Worm (Caenorhabditis elegans): Measurements from ENCODE around the gene C13G5.2.

C13G5.2 gene

ce11 chrIII:8605532-8605931, 12.7 kb downstream of the C13G5.2 start, which contains the start of gene C06E1.1:
Gene C06E1.1 (plus strand): TSS chrIII:8605832.
- TF ChIP-seq D2030.7 (GFP tag; IDR thresholded peaks at IDR 0.05) (no peak), nfyb-1 (GFP tag; IDR thresholded peaks at IDR 0.05) (no peak), nfya-2 (GFP tag; IDR thresholded peaks at IDR 0.05) (no peak), F57A8.1 (GFP tag; optimal IDR thresholded peaks at IDR 0.05) (no peak)

- TF ChIP-seq snpc-3.4 (tag; optimal IDR thresholded peaks at IDR 0.05): no peak
- no peak for TF ChIP-seq hmg-20 (GFP tag; IDR thresholded peaks at IDR 0.05)
- TF ChIP-seq repo-1 (tag; optimal IDR thresholded peaks at IDR 0.05): no peak
- TF ChIP-seq F49E8.2 (tag; optimal IDR thresholded peaks at IDR 0.05; ENCODE audit: insufficient read depth): no peak
- no peak for TF ChIP-seq attf-6 (GFP tag; IDR thresholded peaks at IDR 0.05)
- no peak for TF ChIP-seq ceh-58 (GFP tag; IDR thresholded peaks at IDR 0.05)
- TF ChIP-seq nhr-80 (tag; optimal IDR thresholded peaks at IDR 0.05): no peak
- TF ChIP-seq akir-1 (GFP tag; optimal IDR thresholded peaks at IDR 0.05): no peak
- TF ChIP-seq gei-17 (GFP tag; optimal IDR thresholded peaks at IDR 0.05): no peak
- no peak for TF ChIP-seq lsy-27 (tag; optimal IDR thresholded peaks at IDR 0.05; ENCODE audit: borderline replicate concordance, insufficient read depth)
- no peak for TF ChIP-seq attf-5 (GFP tag; optimal IDR thresholded peaks at IDR 0.05)
- no peak for TF ChIP-seq egl-18 (GFP tag; IDR thresholded peaks at IDR 0.05)
- no peak for TF ChIP-seq madf-8 (GFP tag; conservative IDR thresholded peaks at IDR 0.05)
- no peak for TF ChIP-seq sptf-2 (GFP tag; optimal IDR thresholded peaks at IDR 0.05)
- TF ChIP-seq K11D2.4 (GFP tag; IDR thresholded peaks at IDR 0.05): no peak
- TF ChIP-seq Y79H2A.3 (GFP tag; conservative IDR thresholded peaks at IDR 0.05): no peak
Measured at ce11 chrIII:8602148-8602547, 16.1 kb downstream of the C13G5.2 start.

DNA sequence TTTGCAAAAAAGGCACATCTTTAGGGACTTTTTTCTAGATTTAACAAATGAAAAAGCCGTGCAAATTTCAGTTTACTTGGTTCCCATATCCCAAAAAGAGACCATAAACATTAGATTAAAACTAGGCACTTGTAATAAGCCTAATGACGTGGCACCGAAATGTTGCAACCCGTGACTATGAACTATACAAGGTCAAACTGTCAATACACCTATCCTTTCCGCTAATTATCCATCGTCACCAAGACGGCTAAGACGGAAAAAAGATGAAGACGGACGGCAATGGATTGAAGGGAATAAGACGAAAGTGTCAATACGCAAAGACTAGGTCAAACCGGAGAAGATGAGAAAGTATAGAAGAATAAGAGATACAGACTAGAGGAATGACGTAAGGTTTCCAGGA, 19.3 kb downstream of the C13G5.2 start:
- no peak for TF ChIP-seq pbrm-1 (GFP tag; IDR thresholded peaks at IDR 0.05)
- TF ChIP-seq ztf-25 (GFP tag; IDR thresholded peaks at IDR 0.05): no peak
- TF ChIP-seq die-1 (tag; optimal IDR thresholded peaks at IDR 0.05): no peak
- TF ChIP-seq T26A5.8 (tag; optimal IDR thresholded peaks at IDR 0.05): no peak
- TF ChIP-seq hsf-1 (GFP tag; IDR thresholded peaks at IDR 0.05): no peak
- TF ChIP-seq F55B11.4 (tag; optimal IDR thresholded peaks at IDR 0.05; ENCODE audit: borderline replicate concordance, insufficient read depth): no peak
- no peak for TF ChIP-seq snpc-1.3 (tag; optimal IDR thresholded peaks at IDR 0.05; ENCODE audit: insufficient read depth)
- TF ChIP-seq ceh-79 (tag; optimal IDR thresholded peaks at IDR 0.05): no peak
- no peak for TF ChIP-seq F49E8.2 (tag; optimal IDR thresholded peaks at IDR 0.05; ENCODE audit: insufficient read depth)
- no peak for TF ChIP-seq sptf-2 (GFP tag; optimal IDR thresholded peaks at IDR 0.05)
- no peak for TF ChIP-seq tlf-1 (GFP tag; optimal IDR thresholded peaks at IDR 0.05)
- no peak for TF ChIP-seq lin-40 (tag; optimal IDR thresholded peaks at IDR 0.05)
- no peak for TF ChIP-seq F37B4.10 (GFP tag; IDR thresholded peaks at IDR 0.05)
- no peak for TF ChIP-seq rec-8 (tag; optimal IDR thresholded peaks at IDR 0.05)
- TF ChIP-seq snpc-4 (GFP tag; optimal IDR thresholded peaks at IDR 0.05): no peak
- no peak for TF ChIP-seq snpc-4 (tag; optimal IDR thresholded peaks at IDR 0.05)
- TF ChIP-seq lag-1 (GFP tag; IDR thresholded peaks at IDR 0.05): no peak
- no peak for TF ChIP-seq him-1 (tag; optimal IDR thresholded peaks at IDR 0.05)
- TF ChIP-seq attf-6 (GFP tag; IDR thresholded peaks at IDR 0.05): no peak

Data from whole organism, young adult.